Worm (Caenorhabditis elegans): Measurements from ENCODE around the gene C13G3.12.

DNA sequence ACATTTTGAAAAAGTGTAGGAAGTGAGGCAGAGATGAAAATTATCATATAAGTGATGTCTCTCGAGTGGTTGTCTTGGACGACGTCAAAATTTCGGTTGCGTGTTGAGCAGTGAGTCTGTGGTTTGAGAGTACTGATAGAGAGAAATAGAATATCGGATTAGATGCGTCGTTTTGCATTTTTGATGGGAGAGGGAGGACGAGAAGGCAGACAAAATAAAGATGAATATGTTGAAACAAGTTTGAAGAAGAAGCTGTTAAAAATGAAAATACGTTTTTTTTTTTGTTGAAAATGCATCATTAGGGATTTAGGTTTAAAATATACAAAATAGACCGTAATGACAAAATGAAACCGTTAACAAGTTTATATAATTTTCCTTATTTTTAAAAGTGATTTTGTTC is 40.4 kb upstream of the C13G3.12 start, which contains the start of gene T04C12.9:
- TF ChIP-seq T22C8.4 (GFP tag; IDR thresholded peaks at IDR 0.05) = no peak
- no peak for TF ChIP-seq ztf-23 (GFP tag; IDR thresholded peaks at IDR 0.05)

Measured in whole organism, midembryonic.